Worm (Caenorhabditis elegans): Measurements from ENCODE around the gene mpst-4.

DNA sequence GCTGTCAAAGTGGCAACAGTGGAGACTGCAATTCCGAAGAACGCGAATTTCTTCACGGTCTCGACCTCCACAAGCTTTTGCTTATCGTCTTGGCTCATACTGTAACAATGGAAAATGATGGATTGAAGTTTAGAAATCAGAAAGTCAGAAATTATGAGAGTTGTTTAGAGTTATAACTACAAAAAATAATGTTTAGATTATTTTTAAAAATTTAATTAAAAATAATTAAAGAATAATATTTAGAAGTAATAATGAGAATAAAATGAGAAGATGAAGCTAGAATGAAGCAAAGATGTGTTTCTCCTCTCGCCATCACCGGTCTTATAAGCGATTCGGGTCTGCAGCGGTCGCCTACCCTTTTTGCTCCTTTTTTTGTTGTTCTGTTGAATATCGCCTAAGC is 9.8 kb upstream of the mpst-4 start, which contains the start of gene col-73:
- no peak for TF ChIP-seq aly-2 (tag; optimal IDR thresholded peaks at IDR 0.05)
- no peak for TF ChIP-seq elt-3 (tag; optimal IDR thresholded peaks at IDR 0.05)
- TF ChIP-seq jun-1 (tag; optimal IDR thresholded peaks at IDR 0.05) = no peak
- TF ChIP-seq snpc-4 (tag; optimal IDR thresholded peaks at IDR 0.05) = no peak
- no peak for TF ChIP-seq unc-62 (GFP tag; optimal IDR thresholded peaks at IDR 0.05)
- TF ChIP-seq F16B12.6 (tag; optimal IDR thresholded peaks at IDR 0.05) = no peak
- TF ChIP-seq pqm-1 (tag; optimal IDR thresholded peaks at IDR 0.05) = no peak
- TF ChIP-seq dpl-1 (GFP tag; optimal IDR thresholded peaks at IDR 0.05) = no peak

Data from whole organism, L1 larva.